Fruit fly (Drosophila melanogaster) whole organism, embryonic: ENCODE results near the gene Mdh1.

Source experiments
- Atf-2 ChIP-seq: fragments of 200-800 bp; sonication (Bioruptor generic); optimal IDR thresholded peaks from 2 replicates; lab custom pipeline; 2016; ENCODE audit warnings: missing biosample characterization, missing genetic modification characterization
- Bdp1 ChIP-seq: fragments of 200-800 bp; sonication (Bioruptor generic); optimal IDR thresholded peaks from 3 replicates; lab custom pipeline; 2016; ENCODE audit warnings: missing biosample characterization, missing genetic modification characterization
- CG10366 ChIP-seq: fragments of 200-800 bp; sonication (Bioruptor generic); IDR thresholded peaks from 2 replicates; pipeline ENCODE4 v1.3.6; 2022; ENCODE audit warnings: missing biosample characterization, missing genetic modification characterization
- CG10431 ChIP-seq: fragments of 200-800 bp; sonication (Bioruptor generic); optimal IDR thresholded peaks from 3 replicates; lab custom pipeline; 2018; ENCODE audit warnings: missing biosample characterization, mild to moderate bottlenecking, missing genetic modification characterization
- CG10979 ChIP-seq: fragments of 200-800 bp; sonication (Bioruptor generic); optimal IDR thresholded peaks from 2 replicates; lab custom pipeline; 2018; ENCODE audit warnings: missing biosample characterization, mild to moderate bottlenecking, missing genetic modification characterization, moderate library complexity
- CG13775 ChIP-seq: fragments of 200-800 bp; sonication (Bioruptor generic); optimal IDR thresholded peaks from 3 replicates; lab custom pipeline; 2017; ENCODE audit warnings: missing biosample characterization, mild to moderate bottlenecking, missing genetic modification characterization
- CG14050 ChIP-seq: fragments of 200-800 bp; sonication (Bioruptor generic); IDR thresholded peaks from 3 replicates; pipeline ENCODE4 v1.3.6; 2022; ENCODE audit warnings: missing biosample characterization, missing genetic modification characterization
- CG15269 ChIP-seq: fragments of 200-800 bp; sonication (Bioruptor generic); optimal IDR thresholded peaks from 2 replicates; lab custom pipeline; 2018; ENCODE audit warnings: missing biosample characterization, mild to moderate bottlenecking, missing genetic modification characterization, moderate library complexity
- CG16815 ChIP-seq: fragments of 200-800 bp; sonication (Bioruptor generic); optimal IDR thresholded peaks from 3 replicates; lab custom pipeline; 2017; ENCODE audit warnings: missing biosample characterization, mild to moderate bottlenecking, missing genetic modification characterization
- CG17568 ChIP-seq: fragments of 200-800 bp; sonication (Bioruptor generic); optimal IDR thresholded peaks from 2 replicates; lab custom pipeline; 2018; ENCODE audit warnings: missing biosample characterization, mild to moderate bottlenecking, missing genetic modification characterization, moderate library complexity
- CG18599 ChIP-seq: fragments of 200-800 bp; sonication (Bioruptor generic); optimal IDR thresholded peaks from 3 replicates; lab custom pipeline; 2017; ENCODE audit warnings: missing biosample characterization, missing genetic modification characterization, mild to moderate bottlenecking, moderate library complexity, missing genetic modification reagents
- CG3065 ChIP-seq: fragments of 200-800 bp; sonication (Bioruptor generic); optimal IDR thresholded peaks from 2 replicates; lab custom pipeline; 2016; ENCODE audit warnings: missing biosample characterization, missing genetic modification characterization
- CG3281 ChIP-seq: fragments of 200-800 bp; sonication (Bioruptor generic); optimal IDR thresholded peaks from 3 replicates; lab custom pipeline; 2017; ENCODE audit warnings: missing biosample characterization, mild to moderate bottlenecking, missing genetic modification characterization
- CG3407 ChIP-seq: fragments of 200-800 bp; sonication (Bioruptor generic); optimal IDR thresholded peaks from 2 replicates; lab custom pipeline; 2018; ENCODE audit warnings: missing biosample characterization, mild to moderate bottlenecking, missing genetic modification characterization
- CG34376 ChIP-seq: fragments of 200-800 bp; sonication (Bioruptor generic); optimal IDR thresholded peaks from 2 replicates; lab custom pipeline; 2018; ENCODE audit warnings: missing biosample characterization, mild to moderate bottlenecking, missing genetic modification characterization
- CG4282 ChIP-seq: fragments of 200-800 bp; sonication (Bioruptor generic); optimal IDR thresholded peaks from 2 replicates; lab custom pipeline; 2016; ENCODE audit warnings: missing biosample characterization, missing genetic modification characterization
- CG5180 ChIP-seq: fragments of 200-800 bp; sonication (Bioruptor generic); optimal IDR thresholded peaks from 3 replicates; lab custom pipeline; 2017; ENCODE audit warnings: missing biosample characterization, missing genetic modification characterization, mild to moderate bottlenecking, moderate library complexity, missing genetic modification reagents
- CG5245 ChIP-seq: fragments of 200-800 bp; sonication (Bioruptor generic); optimal IDR thresholded peaks from 3 replicates; lab custom pipeline; 2016; ENCODE audit warnings: missing biosample characterization, missing genetic modification characterization
- CG8924 ChIP-seq: fragments of 200-800 bp; optimal IDR thresholded peaks from 3 replicates; lab custom pipeline; 2019; ENCODE audit warnings: missing biosample characterization, mild to moderate bottlenecking, missing genetic modification characterization, moderate library complexity
- CTCF ChIP-seq: fragments of 200-800 bp; sonication (Bioruptor generic); optimal IDR thresholded peaks from 2 replicates; lab custom pipeline; 2017; ENCODE audit warnings: missing biosample characterization, mild to moderate bottlenecking, missing genetic modification characterization, moderate library complexity
- CkIIα-i1 ChIP-seq: fragments of 200-800 bp; sonication (Bioruptor generic); IDR thresholded peaks from 2 replicates; pipeline ENCODE4 v1.3.6; 2022; ENCODE audit warnings: missing biosample characterization, missing genetic modification characterization
- D19A ChIP-seq: fragments of 200-800 bp; optimal IDR thresholded peaks from 3 replicates; lab custom pipeline; 2019; ENCODE audit warnings: missing biosample characterization, mild to moderate bottlenecking, missing genetic modification characterization, moderate library complexity
- Dek ChIP-seq: fragments of 200-800 bp; sonication (Bioruptor generic); optimal IDR thresholded peaks from 3 replicates; lab custom pipeline; 2019; ENCODE audit warnings: missing biosample characterization, mild to moderate bottlenecking, missing genetic modification characterization, moderate library complexity
- Ets97D ChIP-seq: fragments of 200-800 bp; sonication (Bioruptor generic); optimal IDR thresholded peaks from 3 replicates; lab custom pipeline; 2016; ENCODE audit warnings: missing biosample characterization, missing genetic modification characterization
- Fer2 ChIP-seq: fragments of 200-800 bp; sonication (Bioruptor generic); optimal IDR thresholded peaks from 2 replicates; lab custom pipeline; 2018; ENCODE audit warnings: missing biosample characterization, mild to moderate bottlenecking, missing genetic modification characterization, moderate library complexity
- HHEX ChIP-seq: fragments of 200-800 bp; sonication (Bioruptor generic); optimal IDR thresholded peaks from 3 replicates; lab custom pipeline; 2017; ENCODE audit warnings: missing biosample characterization, mild to moderate bottlenecking, missing genetic modification characterization, missing genetic modification reagents
- Lhr ChIP-seq: fragments of 200-800 bp; sonication (Bioruptor generic); optimal IDR thresholded peaks from 3 replicates; lab custom pipeline; 2017; ENCODE audit warnings: mild to moderate bottlenecking, missing biosample characterization, missing genetic modification reagents, missing genetic modification characterization
- Meics ChIP-seq: fragments of 200-800 bp; sonication (Bioruptor generic); optimal IDR thresholded peaks from 2 replicates; lab custom pipeline; 2017; ENCODE audit warnings: missing biosample characterization, mild to moderate bottlenecking, missing genetic modification characterization
- Nf-YB ChIP-seq: fragments of 200-800 bp; sonication (Bioruptor generic); optimal IDR thresholded peaks from 3 replicates; lab custom pipeline; 2019; ENCODE audit warnings: missing biosample characterization, mild to moderate bottlenecking, missing genetic modification characterization, moderate library complexity
- Sox100B ChIP-seq: fragments of 200-800 bp; sonication (Bioruptor generic); optimal IDR thresholded peaks from 3 replicates; lab custom pipeline; 2018; ENCODE audit warnings: missing biosample characterization, mild to moderate bottlenecking, missing genetic modification characterization
- ab ChIP-seq: fragments of 200-800 bp; sonication (Bioruptor generic); optimal IDR thresholded peaks from 2 replicates; lab custom pipeline; 2016; ENCODE audit warnings: missing biosample characterization, missing genetic modification characterization
- bbx ChIP-seq: fragments of 200-800 bp; sonication (Bioruptor generic); IDR thresholded peaks from 2 replicates; pipeline ENCODE4 v1.3.6; 2022; ENCODE audit warnings: missing biosample characterization, missing genetic modification characterization; ENCODE audit not compliant: partially characterized antibody
- crp ChIP-seq, 2 experiments: fragments of 200-800 bp; sonication (Bioruptor generic); optimal IDR thresholded peaks; 2 replicates in 1 of 2; 3 replicates in 1 of 2; lab custom pipeline; 2017; ENCODE audit warnings: missing biosample characterization in 2 of 2, missing genetic modification characterization in 2 of 2, mild to moderate bottlenecking in 1 of 2, moderate library complexity in 1 of 2
- eve ChIP-seq, 2 experiments: fragments of >200 bp; optimal IDR thresholded peaks; 2 replicates each; lab custom pipeline; 2017; ENCODE audit warnings: missing biosample characterization in 2 of 2, missing genetic modification characterization in 2 of 2
- fd102C ChIP-seq: fragments of 200-800 bp; sonication (Bioruptor generic); optimal IDR thresholded peaks from 2 replicates; lab custom pipeline; 2018; ENCODE audit warnings: missing biosample characterization, mild to moderate bottlenecking, missing genetic modification characterization, moderate library complexity
- gcm ChIP-seq: fragments of 200-800 bp; sonication (Bioruptor generic); optimal IDR thresholded peaks from 2 replicates; lab custom pipeline; 2019; ENCODE audit warnings: missing biosample characterization, mild to moderate bottlenecking, missing genetic modification characterization, moderate library complexity
- gem ChIP-seq: fragments of 200-800 bp; sonication (Bioruptor generic); optimal IDR thresholded peaks from 2 replicates; lab custom pipeline; 2019; ENCODE audit warnings: missing biosample characterization, mild to moderate bottlenecking, missing genetic modification characterization, moderate library complexity
- kay ChIP-seq: fragments of 200-800 bp; sonication (Bioruptor generic); optimal IDR thresholded peaks from 2 replicates; lab custom pipeline; 2016; ENCODE audit warnings: missing biosample characterization, missing genetic modification characterization
- mam ChIP-seq: fragments of 200-800 bp; sonication (Bioruptor generic); optimal IDR thresholded peaks from 3 replicates; lab custom pipeline; 2016; ENCODE audit warnings: missing biosample characterization, missing genetic modification characterization
- mirr ChIP-seq: fragments of 200-800 bp; sonication (Bioruptor generic); optimal IDR thresholded peaks from 3 replicates; lab custom pipeline; 2018; ENCODE audit warnings: missing biosample characterization, mild to moderate bottlenecking, missing genetic modification characterization
- nmo ChIP-seq: fragments of 200-800 bp; sonication (Bioruptor generic); optimal IDR thresholded peaks from 2 replicates; lab custom pipeline; 2018; ENCODE audit warnings: missing biosample characterization, mild to moderate bottlenecking, missing genetic modification characterization, moderate library complexity
- nom ChIP-seq: fragments of 200-800 bp; sonication (Bioruptor generic); optimal IDR thresholded peaks from 2 replicates; lab custom pipeline; 2017; ENCODE audit warnings: missing biosample characterization, missing genetic modification characterization, mild to moderate bottlenecking, moderate library complexity, missing genetic modification reagents
- otp ChIP-seq: fragments of 200-800 bp; sonication (Bioruptor generic); IDR thresholded peaks from 3 replicates; pipeline ENCODE4, ENCODE4 v1.3.6; 2022; ENCODE audit warnings: missing biosample characterization, missing genetic modification characterization
- sens ChIP-seq: fragments of 200-800 bp; sonication (Bioruptor generic); peaks from one replicate; lab custom pipeline; 2016; ENCODE audit warnings: missing biosample characterization, missing genetic modification characterization
- slou ChIP-seq: fragments of 200-800 bp; sonication (Bioruptor generic); optimal IDR thresholded peaks from 3 replicates; lab custom pipeline; 2016; ENCODE audit warnings: missing biosample characterization, missing genetic modification characterization
- slp2 ChIP-seq: fragments of 200-800 bp; sonication (Bioruptor generic); optimal IDR thresholded peaks from 2 replicates; lab custom pipeline; 2016; ENCODE audit warnings: missing biosample characterization, missing genetic modification characterization
- ssp ChIP-seq: fragments of 200-800 bp; sonication (Bioruptor generic); IDR thresholded peaks from 2 replicates; pipeline ENCODE4 v1.3.6; 2022; ENCODE audit warnings: missing biosample characterization, missing genetic modification characterization
- tna ChIP-seq: fragments of 200-800 bp; sonication (Bioruptor generic); IDR thresholded peaks from 2 replicates; pipeline ENCODE4 v1.3.6; 2022; ENCODE audit warnings: missing biosample characterization, missing genetic modification characterization; ENCODE audit not compliant: partially characterized antibody
- tx ChIP-seq: fragments of 200-800 bp; sonication (Bioruptor generic); optimal IDR thresholded peaks from 2 replicates; lab custom pipeline; 2016; ENCODE audit warnings: missing biosample characterization, missing genetic modification characterization
- wek ChIP-seq: fragments of 200-800 bp; sonication (Bioruptor generic); optimal IDR thresholded peaks from 3 replicates; lab custom pipeline; 2018; ENCODE audit warnings: missing biosample characterization, mild to moderate bottlenecking, missing genetic modification characterization, moderate library complexity

The Mdh1 gene

DNA sequence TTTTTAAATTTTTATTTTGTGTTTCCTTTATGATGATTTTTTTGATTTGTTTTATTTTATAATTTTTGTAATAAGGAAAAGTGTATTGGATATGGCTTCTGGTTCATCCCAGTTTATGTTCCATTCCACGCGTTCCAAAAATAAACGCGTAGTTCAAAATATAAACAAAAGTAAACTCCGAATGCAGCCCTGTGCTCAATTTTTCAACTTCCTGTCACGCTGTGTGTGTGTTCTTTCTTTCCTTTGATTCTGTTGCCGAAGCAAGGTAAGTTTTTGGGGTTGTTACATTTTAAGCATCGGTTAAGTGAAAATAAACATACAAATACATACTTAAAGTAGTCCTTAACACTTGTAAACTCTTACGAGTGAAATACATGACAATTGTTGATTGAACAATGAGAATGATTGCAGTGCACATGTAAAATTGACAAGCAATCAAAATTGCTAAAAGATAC, 12.0 kb upstream of the Mdh1 start, which contains the start of the genes Ip259 and RpS27A (continued):
- TF ChIP-seq Meics (GFP tag; lab: Kevin White, UChicago) (peak; percentile 91), nmo (peak; percentile 81), ab (GFP tag; lab: Kevin White, UChicago) (no peak), Fer2 (tag; lab: Kevin White, UChicago) (peak; percentile 62), bbx (GFP tag; lab: Robert Waterston, UW) (peak; percentile 34; the same call in 1 of the 2 replicates), CG3065 (GFP tag; lab: Kevin White, UChicago) (peak; percentile 61), gcm (no peak), slou (GFP tag; lab: Kevin White, UChicago) (peak; percentile 77), mam (GFP tag; lab: Kevin White, UChicago) (peak; percentile 71), Bdp1 (GFP tag; lab: Kevin White, UChicago) (no peak), CG4282 (GFP tag; lab: Kevin White, UChicago) (no peak), tx (GFP tag; lab: Kevin White, UChicago) (no peak), CG8924 (peak; percentile 61), wek (GFP tag; lab: Kevin White, UChicago) (peak; percentile 84), D19A (tag; lab: Kevin White, UChicago) (peak; percentile 45), fd102C (GFP tag; lab: Kevin White, UChicago) (peak; percentile 2), CG18599 (GFP tag; lab: Kevin White, UChicago) (no peak), kay (no peak), eve (GFP tag; optimal IDR thresholded peaks at IDR 0.05; lab: Kevin White, UChicago) (peak in 1 of 2 experiments; percentile 77), CG10979 (tag; lab: Kevin White, UChicago) (peak; percentile 57), mirr (GFP tag; lab: Kevin White, UChicago) (peak; percentile 79), Lhr (GFP tag; lab: Kevin White, UChicago) (peak; percentile 74), CG10366 (no peak; the same call in 1 of the 2 replicates), CG14050 (GFP tag; lab: Robert Waterston, UW) (peak; percentile 71), Dek (tag; lab: Kevin White, UChicago) (no peak), CG3407 (GFP tag; lab: Kevin White, UChicago) (peak; percentile 70), CG13775 (GFP tag; lab: Kevin White, UChicago) (peak; percentile 87), CG17568 (GFP tag; lab: Kevin White, UChicago) (peak; percentile 64), Sox100B (GFP tag; lab: Kevin White, UChicago) (peak; percentile 66), ssp (GFP tag; lab: Robert Waterston, UW) (peak; percentile 96), CG3281 (GFP tag; lab: Kevin White, UChicago) (peak; percentile 81), slp2 (GFP tag; lab: Kevin White, UChicago) (peak; percentile 83), Atf-2 (GFP tag; lab: Kevin White, UChicago) (peak; percentile 47), CG5180 (peak; percentile 46), CTCF (GFP tag; lab: Kevin White, UChicago) (no peak), CG10431 (GFP tag; lab: Kevin White, UChicago) (peak; percentile 63), CG34376 (GFP tag; lab: Kevin White, UChicago) (peak; percentile 90), CkIIα-i1 (GFP tag; lab: Robert Waterston, UW) (no peak), CG15269 (tag; lab: Kevin White, UChicago) (no peak), sens (GFP tag; lab: Kevin White, UChicago) (peak; percentile 74), otp (GFP tag; lab: Robert Waterston, UW) (no peak; the same call in 2 of the 3 replicates), CG16815 (GFP tag; lab: Kevin White, UChicago) (peak; percentile 6), Nf-YB (GFP tag; lab: Kevin White, UChicago) (peak; percentile 58), CG5245 (GFP tag; lab: Kevin White, UChicago) (peak; percentile 7), crp (GFP tag; optimal IDR thresholded peaks at IDR 0.05; lab: Kevin White, UChicago) (peak in 1 of 2 experiments; percentile 47), nom (GFP tag; lab: Kevin White, UChicago) (peak; percentile 83), HHEX (peak; percentile 82), tna (GFP tag; lab: Robert Waterston, UW) (no peak; the same call in 1 of the 2 replicates), Ets97D (peak; percentile 99), gem (tag; lab: Kevin White, UChicago) (no peak)
